Worm (Caenorhabditis elegans) whole organism, late embryonic: Measurements from ENCODE around the gene F13H8.8.

Experiments used
- F13H6.1 ChIP-seq: sonication (generic microtip); optimal IDR thresholded peaks from 2 replicates; lab custom pipeline; 2016; ENCODE audit warnings: missing genetic modification characterization, missing compliant biosample characterization
- ama-1 ChIP-seq: fragments of 150-350 bp; optimal IDR thresholded peaks from 2 replicates; lab custom pipeline; 2014
- ceh-22 ChIP-seq: sonication (generic microtip); optimal IDR thresholded peaks from 2 replicates; lab custom pipeline; 2017; ENCODE audit warnings: missing biosample characterization, missing genetic modification characterization
- ceh-24 ChIP-seq: sonication (generic microtip); optimal IDR thresholded peaks from 2 replicates; lab custom pipeline; 2016; ENCODE audit warnings: mild to moderate bottlenecking, missing genetic modification characterization, missing compliant biosample characterization
- ceh-45 ChIP-seq: fragments of 200-800 bp; sonication (Bioruptor generic); IDR thresholded peaks from 2 replicates; pipeline ENCODE4 v1.3.6; 2022; ENCODE audit warnings: missing genetic modification reagents, missing genetic modification characterization, missing compliant biosample characterization
- dmd-4 ChIP-seq: sonication (generic microtip); optimal IDR thresholded peaks from 2 replicates; lab custom pipeline; 2016; ENCODE audit warnings: borderline replicate concordance, missing genetic modification characterization, missing compliant biosample characterization
- elt-2 ChIP-seq: sonication (generic microtip); optimal IDR thresholded peaks from 2 replicates; lab custom pipeline; 2016; ENCODE audit warnings: missing genetic modification reagents, missing genetic modification characterization, missing compliant biosample characterization
- fkh-6 ChIP-seq: sonication (generic microtip); optimal IDR thresholded peaks from 2 replicates; lab custom pipeline; 2016; ENCODE audit warnings: missing genetic modification characterization, missing compliant biosample characterization
- hlh-6 ChIP-seq: sonication (generic microtip); optimal IDR thresholded peaks from 2 replicates; lab custom pipeline; 2016; ENCODE audit warnings: missing genotype, missing genetic modification characterization, missing compliant biosample characterization
- mec-3 ChIP-seq: sonication (generic microtip); optimal IDR thresholded peaks from 2 replicates; lab custom pipeline; 2016; ENCODE audit warnings: borderline replicate concordance, missing genetic modification characterization, missing compliant biosample characterization
- pha-4 ChIP-seq: fragments of 150-350 bp; optimal IDR thresholded peaks from 2 replicates; lab custom pipeline; 2018; ENCODE audit warnings: missing biosample characterization, missing genetic modification reagents, missing genetic modification characterization
- pqm-1 ChIP-seq: sonication (generic microtip); optimal IDR thresholded peaks from 2 replicates; lab custom pipeline; 2016; ENCODE audit warnings: missing genetic modification characterization, missing compliant biosample characterization
- ttx-3 ChIP-seq: sonication (generic microtip); optimal IDR thresholded peaks from 2 replicates; lab custom pipeline; 2016; ENCODE audit warnings: missing genetic modification reagents, missing genetic modification characterization, missing compliant biosample characterization

ce11 chrII:6260684-6261083, 7.2 kb downstream of the F13H8.8 start, which contains the start of gene nmgp-1:
- TF ChIP-seq mec-3 (tag; lab: Kevin White, UChicago) (no peak), ceh-22 (tag; lab: Kevin White, UChicago) (no peak), pqm-1 (tag; lab: Kevin White, UChicago) (no peak), fkh-6 (no peak), dmd-4 (no peak), ceh-45 (GFP tag; lab: Robert Waterston, UW) (no peak), ttx-3 (tag; lab: Kevin White, UChicago) (no peak), F13H6.1 (tag; lab: Kevin White, UChicago) (no peak), hlh-6 (tag; lab: Kevin White, UChicago) (no peak), elt-2 (tag; lab: Kevin White, UChicago) (no peak), ceh-24 (tag; lab: Kevin White, UChicago) (no peak), pha-4 (tag; lab: Kevin White, UChicago) (no peak), ama-1 (no peak)
